Fruit fly (Drosophila melanogaster) whole organism, embryonic: ENCODE data around the gene CG14194.

Experiments
- Ada2b ChIP-seq: fragments of 200-800 bp; sonication (Bioruptor generic); IDR thresholded peaks from 2 replicates; pipeline ENCODE4 v1.3.6; 2022; ENCODE audit warnings: missing biosample characterization, missing genetic modification characterization
- Adf1 ChIP-seq: fragments of 200-800 bp; sonication (Bioruptor generic); IDR thresholded peaks from 2 replicates; pipeline ENCODE4 v1.3.6; 2022; ENCODE audit warnings: missing biosample characterization, missing genetic modification characterization
- CG10321 ChIP-seq: fragments of 200-800 bp; sonication (Bioruptor generic); IDR thresholded peaks from 2 replicates; pipeline ENCODE4 v1.3.6; 2022; ENCODE audit warnings: missing biosample characterization, missing genetic modification characterization
- CG11456 ChIP-seq: fragments of 200-800 bp; sonication (Bioruptor generic); IDR thresholded peaks from 3 replicates; pipeline ENCODE4 v1.3.6; 2022; ENCODE audit warnings: missing biosample characterization, missing genetic modification characterization
- CG12155 ChIP-seq: fragments of 200-800 bp; sonication (Bioruptor generic); optimal IDR thresholded peaks from 3 replicates; lab custom pipeline; 2016; ENCODE audit warnings: missing biosample characterization, missing genetic modification characterization
- CG1233 ChIP-seq: fragments of 200-800 bp; sonication (Bioruptor generic); optimal IDR thresholded peaks from 4 replicates; lab custom pipeline; 2018; ENCODE audit warnings: missing biosample characterization, mild to moderate bottlenecking, missing genetic modification characterization
- CG13775 ChIP-seq: fragments of 200-800 bp; sonication (Bioruptor generic); optimal IDR thresholded peaks from 3 replicates; lab custom pipeline; 2017; ENCODE audit warnings: missing biosample characterization, mild to moderate bottlenecking, missing genetic modification characterization
- CG14860 ChIP-seq: fragments of 200-800 bp; sonication (Bioruptor generic); IDR thresholded peaks from 3 replicates; pipeline ENCODE4 v1.3.6; 2022; ENCODE audit warnings: missing biosample characterization, missing genetic modification characterization; ENCODE audit not compliant: partially characterized antibody
- CG15011 ChIP-seq: fragments of 200-800 bp; sonication (Bioruptor generic); optimal IDR thresholded peaks from 3 replicates; lab custom pipeline; 2018; ENCODE audit warnings: missing biosample characterization, mild to moderate bottlenecking, missing genetic modification characterization
- CG1647 ChIP-seq: fragments of 200-800 bp; sonication (Bioruptor generic); optimal IDR thresholded peaks from 3 replicates; lab custom pipeline; 2016; ENCODE audit warnings: missing biosample characterization, missing genetic modification characterization
- CG16813 ChIP-seq: fragments of 200-800 bp; sonication (Bioruptor generic); IDR thresholded peaks from 3 replicates; pipeline ENCODE4 v1.3.6; 2022; ENCODE audit warnings: missing biosample characterization, missing genetic modification characterization; ENCODE audit not compliant: partially characterized antibody
- CG17361 ChIP-seq: fragments of 200-800 bp; sonication (Bioruptor generic); IDR thresholded peaks from 3 replicates; pipeline ENCODE4 v1.3.6; 2022; ENCODE audit warnings: missing biosample characterization, missing genetic modification characterization
- CG17612 ChIP-seq: fragments of 200-800 bp; sonication (Bioruptor generic); IDR thresholded peaks from 2 replicates; pipeline ENCODE4 v1.3.6; 2022; ENCODE audit warnings: missing biosample characterization, missing genetic modification characterization
- CG17912 ChIP-seq: fragments of 200-800 bp; sonication (Bioruptor generic); optimal IDR thresholded peaks from 2 replicates; lab custom pipeline; 2018; ENCODE audit warnings: missing biosample characterization, mild to moderate bottlenecking, missing genetic modification characterization
- CG18764 ChIP-seq: fragments of 200-800 bp; sonication (Bioruptor generic); optimal IDR thresholded peaks from 3 replicates; lab custom pipeline; 2016; ENCODE audit warnings: missing biosample characterization, missing genetic modification characterization
- CG30020 ChIP-seq: fragments of 200-800 bp; optimal IDR thresholded peaks from 2 replicates; lab custom pipeline; 2019; ENCODE audit warnings: missing biosample characterization, mild to moderate bottlenecking, missing genetic modification characterization, moderate library complexity
- CG3726 ChIP-seq: fragments of 200-800 bp; sonication (Bioruptor generic); IDR thresholded peaks from 3 replicates; pipeline ENCODE4, ENCODE4 v1.3.6; 2022; ENCODE audit warnings: missing biosample characterization, missing genetic modification characterization
- CG4404 ChIP-seq: fragments of 200-800 bp; sonication (Bioruptor generic); IDR thresholded peaks from 2 replicates; pipeline ENCODE4 v1.3.6; 2022; ENCODE audit warnings: missing biosample characterization, missing genetic modification characterization
- CG6683 ChIP-seq: fragments of 200-800 bp; sonication (Bioruptor generic); optimal IDR thresholded peaks from 2 replicates; lab custom pipeline; 2017; ENCODE audit warnings: missing biosample characterization, mild to moderate bottlenecking, missing genetic modification characterization, missing genetic modification reagents
- CG7357 ChIP-seq: fragments of 200-800 bp; sonication (Bioruptor generic); IDR thresholded peaks from 3 replicates; pipeline ENCODE4 v1.3.6; 2022; ENCODE audit warnings: missing biosample characterization, missing genetic modification characterization
- CG8281 ChIP-seq: fragments of 200-800 bp; sonication (Bioruptor generic); optimal IDR thresholded peaks from 2 replicates; lab custom pipeline; 2018; ENCODE audit warnings: missing biosample characterization, mild to moderate bottlenecking, missing genetic modification characterization, moderate library complexity
- CG9437 ChIP-seq: fragments of 200-800 bp; sonication (Bioruptor generic); optimal IDR thresholded peaks from 2 replicates; lab custom pipeline; 2018; ENCODE audit warnings: missing biosample characterization, mild to moderate bottlenecking, missing genetic modification characterization
- CHES-1-like ChIP-seq: fragments of 200-800 bp; sonication (Bioruptor generic); optimal IDR thresholded peaks from 2 replicates; lab custom pipeline; 2016; ENCODE audit warnings: missing biosample characterization, missing genetic modification characterization
- Chrac-16 ChIP-seq: fragments of 200-800 bp; sonication (Bioruptor generic); optimal IDR thresholded peaks from 3 replicates; lab custom pipeline; 2016; ENCODE audit warnings: missing biosample characterization, missing genetic modification characterization
- CkIIα-i1 ChIP-seq: fragments of 200-800 bp; sonication (Bioruptor generic); IDR thresholded peaks from 2 replicates; pipeline ENCODE4 v1.3.6; 2022; ENCODE audit warnings: missing biosample characterization, missing genetic modification characterization
- CrebB ChIP-seq: fragments of 200-800 bp; sonication (Bioruptor generic); optimal IDR thresholded peaks from 3 replicates; lab custom pipeline; 2018; ENCODE audit warnings: missing biosample characterization, mild to moderate bottlenecking, missing genetic modification characterization
- Deaf1 ChIP-seq: fragments of 200-800 bp; optimal IDR thresholded peaks from 3 replicates; lab custom pipeline; 2019; ENCODE audit warnings: missing biosample characterization, mild to moderate bottlenecking, missing genetic modification characterization, moderate library complexity
- E2f1 ChIP-seq: fragments of 200-800 bp; sonication (Bioruptor generic); IDR thresholded peaks from 2 replicates; pipeline ENCODE4 v1.3.6; 2022; ENCODE audit warnings: missing biosample characterization, missing genetic modification characterization
- Fer3 ChIP-seq: fragments of 200-800 bp; sonication (Bioruptor generic); optimal IDR thresholded peaks from 2 replicates; lab custom pipeline; 2018; ENCODE audit warnings: missing biosample characterization, mild to moderate bottlenecking, missing genetic modification characterization, moderate library complexity
- GATAe ChIP-seq: fragments of 200-800 bp; sonication (Bioruptor generic); conservative IDR thresholded peaks from 2 replicates; pipeline ENCODE4 v1.3.6; 2022; ENCODE audit warnings: missing biosample characterization, missing genetic modification characterization
- Nf-YA ChIP-seq: fragments of 200-800 bp; sonication (Bioruptor generic); IDR thresholded peaks from 2 replicates; pipeline ENCODE4 v1.3.6; 2022; ENCODE audit warnings: missing biosample characterization, missing genetic modification characterization
- PHDP ChIP-seq: fragments of 200-800 bp; sonication (Bioruptor generic); optimal IDR thresholded peaks from 3 replicates; lab custom pipeline; 2018; ENCODE audit warnings: missing biosample characterization, mild to moderate bottlenecking, missing genetic modification characterization, moderate library complexity
- Ravus ChIP-seq: fragments of 200-800 bp; sonication (Bioruptor generic); IDR thresholded peaks from 2 replicates; pipeline ENCODE4 v1.3.6; 2022; ENCODE audit warnings: missing biosample characterization, missing genetic modification characterization
- Rx ChIP-seq: fragments of 200-800 bp; sonication (Bioruptor generic); IDR thresholded peaks from 2 replicates; pipeline ENCODE4 v1.3.6; 2022; ENCODE audit warnings: missing biosample characterization, missing genetic modification characterization
- cato ChIP-seq: fragments of 200-800 bp; sonication (Bioruptor generic); optimal IDR thresholded peaks from 2 replicates; lab custom pipeline; 2016; ENCODE audit warnings: missing biosample characterization, missing genetic modification characterization, borderline replicate concordance
- chinmo ChIP-seq: fragments of 200-800 bp; sonication (Bioruptor generic); IDR thresholded peaks from 4 replicates; pipeline ENCODE4 v1.3.6; 2022; ENCODE audit warnings: missing biosample characterization, missing genetic modification characterization; ENCODE audit not compliant: partially characterized antibody
- crc ChIP-seq: fragments of 200-800 bp; sonication (Bioruptor generic); optimal IDR thresholded peaks from 2 replicates; lab custom pipeline; 2016; ENCODE audit warnings: missing biosample characterization, missing genetic modification characterization
- croc ChIP-seq: fragments of 200-800 bp; sonication (Bioruptor generic); conservative IDR thresholded peaks from 3 replicates; pipeline ENCODE4 v1.3.6; 2022; ENCODE audit warnings: missing biosample characterization, missing genetic modification characterization
- disco-r ChIP-seq: fragments of 200-800 bp; sonication (Bioruptor generic); optimal IDR thresholded peaks from 2 replicates; lab custom pipeline; 2016; ENCODE audit warnings: missing biosample characterization, missing genetic modification characterization
- ems ChIP-seq: fragments of 200-800 bp; sonication (Bioruptor generic); optimal IDR thresholded peaks from 3 replicates; lab custom pipeline; 2016; ENCODE audit warnings: missing biosample characterization, missing genetic modification characterization
- eve ChIP-seq, 2 experiments: fragments of >200 bp; optimal IDR thresholded peaks; 2 replicates each; lab custom pipeline; 2017; ENCODE audit warnings: missing biosample characterization in 2 of 2, missing genetic modification characterization in 2 of 2
- gem ChIP-seq: fragments of 200-800 bp; sonication (Bioruptor generic); optimal IDR thresholded peaks from 2 replicates; lab custom pipeline; 2019; ENCODE audit warnings: missing biosample characterization, mild to moderate bottlenecking, missing genetic modification characterization, moderate library complexity
- gsb ChIP-seq: fragments of 200-800 bp; sonication (Bioruptor generic); IDR thresholded peaks from 2 replicates; pipeline ENCODE4 v1.3.6; 2022; ENCODE audit warnings: missing biosample characterization, missing genetic modification characterization
- hb ChIP-seq: fragments of 200-800 bp; sonication (Bioruptor generic); IDR thresholded peaks from 3 replicates; pipeline ENCODE4 v1.3.6; 2022; ENCODE audit warnings: missing biosample characterization, missing genetic modification characterization; ENCODE audit not compliant: partially characterized antibody
- inv ChIP-seq: fragments of 200-800 bp; sonication (Bioruptor generic); IDR thresholded peaks from 2 replicates; pipeline ENCODE4 v1.3.6; 2022; ENCODE audit warnings: missing biosample characterization, missing genetic modification characterization; ENCODE audit not compliant: partially characterized antibody
- nerfin-2 ChIP-seq: fragments of 200-800 bp; sonication (Bioruptor generic); IDR thresholded peaks from 2 replicates; pipeline ENCODE4 v1.3.6; 2022; ENCODE audit warnings: missing biosample characterization, missing genetic modification characterization; ENCODE audit not compliant: partially characterized antibody
- pros ChIP-seq: fragments of 200-800 bp; sonication (Bioruptor generic); optimal IDR thresholded peaks from 3 replicates; lab custom pipeline; 2019; ENCODE audit warnings: missing biosample characterization, mild to moderate bottlenecking, missing genetic modification characterization, moderate library complexity
- run ChIP-seq: fragments of 200-800 bp; sonication (Bioruptor generic); optimal IDR thresholded peaks from 3 replicates; lab custom pipeline; 2018; ENCODE audit warnings: missing biosample characterization, mild to moderate bottlenecking, missing genetic modification characterization
- sr ChIP-seq: fragments of 200-800 bp; sonication (Bioruptor generic); IDR thresholded peaks from 3 replicates; pipeline ENCODE4 v1.3.6; 2022; ENCODE audit warnings: missing biosample characterization, missing genetic modification characterization
- tap ChIP-seq: fragments of 200-800 bp; optimal IDR thresholded peaks from 3 replicates; lab custom pipeline; 2019; ENCODE audit warnings: missing biosample characterization, mild to moderate bottlenecking, missing genetic modification characterization, moderate library complexity
- vvl ChIP-seq: fragments of 200-800 bp; sonication (Bioruptor generic); IDR thresholded peaks from 2 replicates; pipeline ENCODE4 v1.3.6; 2022; ENCODE audit warnings: missing biosample characterization, missing genetic modification characterization

The CG14194 gene

dm6 chrX:19146421-19146952 is 46.9 kb upstream of the CG14194 start (continued):
- TF ChIP-seq CG17912 (GFP tag; lab: Kevin White, UChicago) (no peak), pros (GFP tag; lab: Kevin White, UChicago) (peak; percentile 34), Rx (GFP tag; lab: Robert Waterston, UW) (no peak), Ada2b (GFP tag; lab: Robert Waterston, UW) (no peak), run (tag; lab: Kevin White, UChicago) (no peak), chinmo (GFP tag; lab: Robert Waterston, UW) (0 out of 4 replicates have a peak, but pooled peaks have one; percentile 56), Nf-YA (GFP tag; lab: Robert Waterston, UW) (no peak), gem (tag; lab: Kevin White, UChicago) (peak; percentile 56), CG15011 (GFP tag; lab: Kevin White, UChicago) (no peak), inv (GFP tag; lab: Robert Waterston, UW) (no peak), hb (no peak), GATAe (GFP tag; lab: Robert Waterston, UW) (peak; percentile 89), eve (GFP tag; optimal IDR thresholded peaks at IDR 0.05; lab: Kevin White, UChicago) (peak in 1 of 2 experiments; percentile 84), CG16813 (GFP tag; lab: Robert Waterston, UW) (no peak), crc (GFP tag; lab: Kevin White, UChicago) (no peak), PHDP (tag; lab: Kevin White, UChicago) (peak; percentile 14), Ravus (GFP tag; lab: Robert Waterston, UW) (no peak), CG6683 (GFP tag; lab: Kevin White, UChicago) (no peak), CkIIα-i1 (GFP tag; lab: Robert Waterston, UW) (no peak), CG4404 (no peak), croc (no peak), Chrac-16 (GFP tag; lab: Kevin White, UChicago) (peak; percentile 32), CG17361 (no peak), CG12155 (GFP tag; lab: Kevin White, UChicago) (peak; percentile 12), CG1233 (GFP tag; lab: Kevin White, UChicago) (no peak), CG13775 (GFP tag; lab: Kevin White, UChicago) (no peak), Deaf1 (peak; percentile 29), CG14860 (GFP tag; lab: Robert Waterston, UW) (no peak), CG8281 (tag; lab: Kevin White, UChicago) (no peak), CG10321 (peak; percentile 72), CG3726 (no peak), nerfin-2 (GFP tag; lab: Robert Waterston, UW) (no peak), CG11456 (GFP tag; lab: Robert Waterston, UW) (no peak), cato (no peak), sr (GFP tag; lab: Robert Waterston, UW) (no peak), CG9437 (GFP tag; lab: Kevin White, UChicago) (no peak), tap (no peak), Adf1 (GFP tag; lab: Robert Waterston, UW) (no peak; the same call in 1 of the 2 replicates), CrebB (tag; lab: Kevin White, UChicago) (no peak), E2f1 (GFP tag; lab: Robert Waterston, UW) (no peak), CG17612 (GFP tag; lab: Robert Waterston, UW) (no peak), vvl (GFP tag; lab: Robert Waterston, UW) (0 out of 2 replicates have a peak, but pooled peaks have one; percentile 24), gsb (GFP tag; lab: Robert Waterston, UW) (no peak), CG30020 (no peak), CG18764 (no peak), CG7357 (GFP tag; lab: Robert Waterston, UW) (no peak), disco-r (GFP tag; lab: Kevin White, UChicago) (no peak), CG1647 (GFP tag; lab: Kevin White, UChicago) (no peak), CHES-1-like (GFP tag; lab: Kevin White, UChicago) (peak; percentile 3), ems (GFP tag; lab: Kevin White, UChicago) (no peak), Fer3 (no peak)
